Worm (Caenorhabditis elegans): ENCODE results near the gene K07E3.2.

DNA sequence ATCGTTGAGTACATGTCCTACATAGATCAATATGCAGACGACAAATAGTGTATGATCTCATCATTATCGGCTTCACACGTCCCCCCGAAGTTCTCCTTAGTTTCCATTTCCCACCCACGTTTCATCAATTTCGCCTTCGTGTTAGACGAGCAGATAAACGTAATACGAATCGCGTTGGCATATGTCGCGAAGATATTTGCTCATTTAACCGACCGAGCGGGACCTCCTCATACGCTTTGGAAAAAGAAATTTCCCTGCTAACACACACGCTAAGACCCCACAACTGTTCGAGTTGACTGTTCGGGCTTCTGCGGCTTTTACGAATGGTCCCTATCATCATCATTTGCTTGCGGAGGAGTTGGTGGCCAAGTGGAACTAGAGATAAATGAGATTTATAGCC is 49.6 kb upstream of the K07E3.2 start:
- TF ChIP-seq snpc-4 (tag; optimal IDR thresholded peaks at IDR 0.05) (no peak), nhr-25 (tag; optimal IDR thresholded peaks at IDR 0.05) (no peak), nhr-11 (tag; optimal IDR thresholded peaks at IDR 0.05) (no peak), unc-39 (tag; optimal IDR thresholded peaks at IDR 0.05) (no peak), mml-1 (tag; optimal IDR thresholded peaks at IDR 0.05) (no peak), fkh-10 (GFP tag; optimal IDR thresholded peaks at IDR 0.05) (no peak), nhr-28 (tag; optimal IDR thresholded peaks at IDR 0.05) (no peak), hmg-11 (tag; optimal IDR thresholded peaks at IDR 0.05) (no peak), elt-1 (tag; optimal IDR thresholded peaks at IDR 0.05) (no peak)
